Worm (Caenorhabditis elegans) whole organism, early embryonic: ENCODE measurements around the gene C08F11.17.

Experiments
- aly-1 ChIP-seq: sonication (generic microtip); optimal IDR thresholded peaks from 2 replicates; lab custom pipeline; 2016; ENCODE audit warnings: missing genetic modification characterization, missing compliant biosample characterization
- ama-1 ChIP-seq: fragments of 150-350 bp; optimal IDR thresholded peaks from 2 replicates; lab custom pipeline; 2014
- ceh-13 ChIP-seq: fragments of 200-800 bp; sonication (Bioruptor generic); optimal IDR thresholded peaks from 2 replicates; lab custom pipeline; 2018; ENCODE audit warnings: mild to moderate bottlenecking, missing genetic modification characterization, missing compliant biosample characterization
- ceh-36 ChIP-seq: sonication (generic microtip); optimal IDR thresholded peaks from 2 replicates; lab custom pipeline; 2016; ENCODE audit warnings: missing genetic modification characterization, inconsistent platforms, missing compliant biosample characterization
- flt-1 ChIP-seq: fragments of 200-800 bp; sonication (Bioruptor generic); IDR thresholded peaks from 2 replicates; pipeline ENCODE4 v1.3.6; 2022; ENCODE audit warnings: missing genetic modification characterization, missing compliant biosample characterization
- hmbx-1 ChIP-seq: sonication (generic microtip); optimal IDR thresholded peaks from 2 replicates; lab custom pipeline; 2016; ENCODE audit warnings: mild to moderate bottlenecking, missing genetic modification characterization, missing compliant biosample characterization
- hmg-4 ChIP-seq: fragments of 200-800 bp; sonication (Bioruptor generic); optimal IDR thresholded peaks from 2 replicates; lab custom pipeline; 2018; ENCODE audit warnings: mild to moderate bottlenecking, missing genetic modification characterization, missing compliant biosample characterization
- hnd-1 ChIP-seq: sonication (generic microtip); optimal IDR thresholded peaks from 2 replicates; lab custom pipeline; 2016; ENCODE audit warnings: missing genetic modification characterization, missing compliant biosample characterization
- scrt-1 ChIP-seq: fragments of 200-800 bp; sonication (Bioruptor generic); IDR thresholded peaks from 2 replicates; pipeline ENCODE4 v1.3.6; 2022; ENCODE audit warnings: missing genetic modification characterization, missing compliant biosample characterization
- tbx-37 ChIP-seq: fragments of 200-800 bp; sonication (Bioruptor generic); conservative IDR thresholded peaks from 2 replicates; pipeline ENCODE4 v1.3.6; 2022; ENCODE audit warnings: missing genetic modification reagents, missing genetic modification characterization, missing compliant biosample characterization

- TF ChIP-seq ama-1 (no peak), ceh-13 (GFP tag; lab: Kevin White, UChicago) (no peak), scrt-1 (no peak), hnd-1 (tag; lab: Kevin White, UChicago) (no peak), flt-1 (no peak), aly-1 (tag; lab: Kevin White, UChicago) (no peak), tbx-37 (GFP tag; lab: Robert Waterston, UW) (no peak), hmbx-1 (tag; lab: Kevin White, UChicago) (no peak), ceh-36 (tag; lab: Kevin White, UChicago) (no peak), hmg-4 (GFP tag; lab: Kevin White, UChicago) (no peak)
These were observed 37.5 kb upstream of the C08F11.17 start for ce11 chrIV:13687631-13688030.
